Fruit fly (Drosophila melanogaster): ENCODE data around the gene CG4194.

The CG4194 gene

DNA sequence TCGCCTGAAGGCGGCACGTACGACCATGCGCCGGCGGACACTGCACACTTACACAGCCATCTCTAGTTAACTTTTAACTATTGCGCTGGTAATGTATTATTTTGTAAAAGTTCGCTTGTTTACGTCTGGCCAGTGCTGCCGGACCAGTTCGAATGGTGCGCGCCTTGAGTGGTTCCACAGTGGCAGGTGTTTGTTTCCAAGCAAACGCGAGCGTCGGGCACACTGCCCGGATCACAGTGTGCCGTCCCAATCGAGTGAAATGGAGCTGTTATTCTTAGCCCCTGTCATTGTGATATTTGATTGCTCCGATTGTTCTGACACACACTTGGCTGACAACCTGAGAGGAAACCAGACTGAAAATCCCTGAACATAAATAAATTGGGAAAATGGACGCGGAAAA, 4.9 kb downstream of the CG4194 start, which contains the start of gene CG4199 (continued):
- TF ChIP-seq CG14667 (GFP tag; IDR thresholded peaks at IDR 0.05) (no peak), Fer1 (GFP tag; optimal IDR thresholded peaks at IDR 0.05) (peak; percentile 25), CG3995 (GFP tag; optimal IDR thresholded peaks at IDR 0.05) (peak; percentile 90), CG4617 (GFP tag; optimal IDR thresholded peaks at IDR 0.05; ENCODE audit: borderline replicate concordance) (peak; percentile 23), phol (tag; optimal IDR thresholded peaks at IDR 0.05) (no peak)

DNA sequence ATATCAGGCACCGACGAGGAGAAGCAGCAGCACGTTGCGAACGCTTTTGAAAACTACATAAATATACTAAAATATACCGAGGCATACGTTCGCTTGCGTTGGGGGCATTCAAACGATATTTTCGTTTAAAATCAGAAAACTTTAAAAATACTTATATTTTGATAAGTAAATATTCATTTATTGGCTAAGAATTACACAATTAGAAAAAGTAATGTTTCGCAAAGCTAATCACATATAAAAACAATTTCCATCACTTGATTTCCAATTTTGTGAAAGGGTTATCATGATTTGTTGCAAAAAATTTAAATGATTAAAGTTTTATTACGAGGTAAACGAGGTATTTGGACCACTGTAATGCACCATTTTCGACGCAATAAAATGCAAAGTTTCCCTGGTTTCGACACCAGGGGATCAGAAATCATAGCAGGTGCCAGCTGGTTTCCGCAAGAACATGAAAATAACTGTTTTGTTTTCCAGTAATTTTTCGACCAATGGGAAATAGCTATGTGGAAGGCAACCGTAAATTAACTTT, 7.5 kb downstream of the CG4194 start, which contains the start of gene CG4045:
Gene CG4045 (minus strand): TSS at position 55 of the 532 bp plus-strand sequence.
- TF ChIP-seq eve (GFP tag; optimal IDR thresholded peaks at IDR 0.05): no peak
- TF ChIP-seq H15 (GFP tag; IDR thresholded peaks at IDR 0.05): no peak
- TF ChIP-seq CG9215 (GFP tag; IDR thresholded peaks at IDR 0.05): no peak
- TF ChIP-seq az2 (GFP tag; optimal IDR thresholded peaks at IDR 0.05): no peak
- no peak for TF ChIP-seq Oli (tag; optimal IDR thresholded peaks at IDR 0.05)
- TF ChIP-seq CG11093 (GFP tag; IDR thresholded peaks at IDR 0.05): no peak
- no peak for TF ChIP-seq C15 (GFP tag; IDR thresholded peaks at IDR 0.05)
- TF ChIP-seq oc (tag; optimal IDR thresholded peaks at IDR 0.05): no peak
- TF ChIP-seq lmd (GFP tag; IDR thresholded peaks at IDR 0.05): no peak
- no peak for TF ChIP-seq exex (tag; optimal IDR thresholded peaks at IDR 0.05)
- no peak for TF ChIP-seq sr (GFP tag; IDR thresholded peaks at IDR 0.05)
- peak; percentile 39 for TF ChIP-seq CG2678 (tag; optimal IDR thresholded peaks at IDR 0.05)
- no peak for TF ChIP-seq CG9932 (GFP tag; IDR thresholded peaks at IDR 0.05)
- TF ChIP-seq CG3995 (GFP tag; optimal IDR thresholded peaks at IDR 0.05): no peak
- TF ChIP-seq Fer3 (tag; optimal IDR thresholded peaks at IDR 0.05): no peak
- TF ChIP-seq ind (GFP tag; optimal IDR thresholded peaks at IDR 0.05): no peak
- no peak for TF ChIP-seq CG33557 (GFP tag; optimal IDR thresholded peaks at IDR 0.05)
- TF ChIP-seq nom (GFP tag; optimal IDR thresholded peaks at IDR 0.05): no peak
- no peak for TF ChIP-seq CG7786 (GFP tag; optimal IDR thresholded peaks at IDR 0.05)
- TF ChIP-seq D19A (tag; optimal IDR thresholded peaks at IDR 0.05): peak; percentile 3
- no peak for TF ChIP-seq gcm2 (GFP tag; optimal IDR thresholded peaks at IDR 0.05)
- no peak for TF ChIP-seq D19B (GFP tag; optimal IDR thresholded peaks at IDR 0.05)
- TF ChIP-seq Ravus (GFP tag; IDR thresholded peaks at IDR 0.05): no peak
- no peak for TF ChIP-seq CG32772 (GFP tag; IDR thresholded peaks at IDR 0.05)
- TF ChIP-seq GATAe (GFP tag; conservative IDR thresholded peaks at IDR 0.05): no peak
- TF ChIP-seq CG15696 (tag; optimal IDR thresholded peaks at IDR 0.05): no peak
- no peak for TF ChIP-seq CG3407 (GFP tag; optimal IDR thresholded peaks at IDR 0.05)
- TF ChIP-seq ken (GFP tag; IDR thresholded peaks at IDR 0.05): no peak
- TF ChIP-seq klu (GFP tag; IDR thresholded peaks at IDR 0.05): no peak
- TF ChIP-seq hbn (GFP tag; IDR thresholded peaks at IDR 0.05; ENCODE audit: partially characterized antibody): peak; percentile 47; the same call in 1 of the 2 replicates
- no peak for TF ChIP-seq CG30403 (GFP tag; optimal IDR thresholded peaks at IDR 0.05)
- TF ChIP-seq trem (tag; optimal IDR thresholded peaks at IDR 0.05): no peak
- no peak for TF ChIP-seq CG12236 (GFP tag; optimal IDR thresholded peaks at IDR 0.05)
- peak; percentile 54 for TF ChIP-seq row (GFP tag; IDR thresholded peaks at IDR 0.05)
- no peak for TF ChIP-seq CG6791 (GFP tag; IDR thresholded peaks at IDR 0.05; ENCODE audit: partially characterized antibody)
- peak; percentile 21 for TF ChIP-seq Ssrp (tag; optimal IDR thresholded peaks at IDR 0.05)
- no peak for TF ChIP-seq seq (GFP tag; IDR thresholded peaks at IDR 0.05)
- TF ChIP-seq tio (GFP tag; optimal IDR thresholded peaks at IDR 0.05): no peak
- TF ChIP-seq CG17912 (GFP tag; optimal IDR thresholded peaks at IDR 0.05): no peak
- no peak for TF ChIP-seq slbo (GFP tag; IDR thresholded peaks at IDR 0.05)
- no peak for TF ChIP-seq Doc2 (GFP tag; IDR thresholded peaks at IDR 0.05)
- no peak for TF ChIP-seq CG11398 (GFP tag; optimal IDR thresholded peaks at IDR 0.05)
- TF ChIP-seq Dll (GFP tag; IDR thresholded peaks at IDR 0.05; ENCODE audit: partially characterized antibody): 0 out of 4 replicates have a peak, but pooled peaks have one; percentile 19
- TF ChIP-seq CG31388 (GFP tag; optimal IDR thresholded peaks at IDR 0.05): no peak
- no peak for TF ChIP-seq kni (GFP tag; optimal IDR thresholded peaks at IDR 0.05)
- TF ChIP-seq crc (GFP tag; optimal IDR thresholded peaks at IDR 0.05): no peak
